Worm (Caenorhabditis elegans) whole organism, late embryonic: ENCODE results near the gene unc-82.

Source experiments
- C38D4.7 ChIP-seq: fragments of 200-800 bp; sonication (Bioruptor generic); optimal IDR thresholded peaks from 2 replicates; lab custom pipeline; 2018; ENCODE audit warnings: mild to moderate bottlenecking, missing genetic modification characterization, moderate library complexity, missing compliant biosample characterization
- F13H6.1 ChIP-seq: sonication (generic microtip); optimal IDR thresholded peaks from 2 replicates; lab custom pipeline; 2016; ENCODE audit warnings: missing genetic modification characterization, missing compliant biosample characterization
- K09A11.1 ChIP-seq: sonication (generic microtip); optimal IDR thresholded peaks from 2 replicates; lab custom pipeline; 2017; ENCODE audit warnings: antibody characterized with exemption, mild to moderate bottlenecking, missing genetic modification characterization, missing compliant biosample characterization; ENCODE audit not compliant: insufficient read depth
- T23F11.4 ChIP-seq: fragments of 200-800 bp; sonication (Bioruptor generic); optimal IDR thresholded peaks from 2 replicates; lab custom pipeline; 2018; ENCODE audit warnings: mild to moderate bottlenecking, missing genetic modification characterization, missing compliant biosample characterization
- Y22D7AL.16 ChIP-seq: sonication (generic microtip); optimal IDR thresholded peaks from 2 replicates; lab custom pipeline; 2016; ENCODE audit warnings: missing genetic modification characterization, missing compliant biosample characterization
- ceh-14 ChIP-seq: sonication (generic microtip); optimal IDR thresholded peaks from 2 replicates; lab custom pipeline; 2016; ENCODE audit warnings: missing genotype, missing genetic modification characterization, missing compliant biosample characterization
- ceh-18 ChIP-seq: sonication (generic microtip); optimal IDR thresholded peaks from 2 replicates; lab custom pipeline; 2016; ENCODE audit warnings: missing genetic modification characterization, missing compliant biosample characterization
- ceh-22 ChIP-seq: sonication (generic microtip); optimal IDR thresholded peaks from 2 replicates; lab custom pipeline; 2017; ENCODE audit warnings: missing biosample characterization, missing genetic modification characterization
- ceh-30 ChIP-seq: fragments of 150-350 bp; optimal IDR thresholded peaks from 2 replicates; lab custom pipeline; 2014; ENCODE audit warnings: missing biosample characterization, missing genetic modification characterization
- ceh-31 ChIP-seq: sonication (generic microtip); optimal IDR thresholded peaks from 2 replicates; lab custom pipeline; 2016; ENCODE audit warnings: missing genetic modification characterization, missing compliant biosample characterization
- ceh-34 ChIP-seq: sonication (generic microtip); optimal IDR thresholded peaks from 2 replicates; lab custom pipeline; 2016; ENCODE audit warnings: mild to moderate bottlenecking, missing genetic modification characterization, missing compliant biosample characterization
- ceh-6 ChIP-seq: fragments of 200-800 bp; sonication (Bioruptor generic); optimal IDR thresholded peaks from 2 replicates; lab custom pipeline; 2018; ENCODE audit warnings: mild to moderate bottlenecking, missing genetic modification characterization, missing compliant biosample characterization
- ceh-9 ChIP-seq: sonication (generic microtip); optimal IDR thresholded peaks from 2 replicates; lab custom pipeline; 2016; ENCODE audit warnings: mild to moderate bottlenecking, missing genetic modification characterization, inconsistent platforms, missing compliant biosample characterization
- che-1 ChIP-seq: sonication (generic microtip); optimal IDR thresholded peaks from 2 replicates; lab custom pipeline; 2016; ENCODE audit warnings: mild to moderate bottlenecking, missing genetic modification characterization, missing compliant biosample characterization
- dve-1 ChIP-seq: sonication (generic microtip); optimal IDR thresholded peaks from 2 replicates; lab custom pipeline; 2017; ENCODE audit warnings: antibody characterized with exemption, mild to moderate bottlenecking, missing genetic modification characterization, missing compliant biosample characterization
- elt-2 ChIP-seq: sonication (generic microtip); optimal IDR thresholded peaks from 2 replicates; lab custom pipeline; 2016; ENCODE audit warnings: missing genetic modification reagents, missing genetic modification characterization, missing compliant biosample characterization
- ets-4 ChIP-seq: sonication (generic microtip); optimal IDR thresholded peaks from 2 replicates; lab custom pipeline; 2016; ENCODE audit warnings: missing genetic modification characterization, missing compliant biosample characterization
- eyg-1 ChIP-seq: sonication (generic microtip); optimal IDR thresholded peaks from 2 replicates; lab custom pipeline; 2016; ENCODE audit warnings: missing genotype, missing genetic modification characterization, missing compliant biosample characterization
- fax-1 ChIP-seq: sonication (generic microtip); optimal IDR thresholded peaks from 2 replicates; lab custom pipeline; 2016; ENCODE audit warnings: missing genotype, missing genetic modification characterization, missing compliant biosample characterization
- fkh-10 ChIP-seq: fragments of 150-350 bp; optimal IDR thresholded peaks from 2 replicates; lab custom pipeline; 2014; ENCODE audit warnings: missing biosample characterization, missing genetic modification reagents, missing genetic modification characterization
- fkh-6 ChIP-seq: sonication (generic microtip); optimal IDR thresholded peaks from 2 replicates; lab custom pipeline; 2016; ENCODE audit warnings: missing genetic modification characterization, missing compliant biosample characterization
- gmeb-2 ChIP-seq: sonication (generic microtip); optimal IDR thresholded peaks from 2 replicates; lab custom pipeline; 2016; ENCODE audit warnings: missing genetic modification characterization, inconsistent platforms, missing compliant biosample characterization
- hlh-13 ChIP-seq: fragments of 200-800 bp; sonication (Bioruptor generic); optimal IDR thresholded peaks from 2 replicates; lab custom pipeline; 2018; ENCODE audit warnings: mild to moderate bottlenecking, missing genetic modification characterization, missing compliant biosample characterization
- hlh-30 ChIP-seq: sonication (generic microtip); optimal IDR thresholded peaks from 2 replicates; lab custom pipeline; 2017; ENCODE audit warnings: antibody characterized with exemption, missing genetic modification characterization, missing compliant biosample characterization; ENCODE audit not compliant: insufficient read depth
- hlh-6 ChIP-seq: sonication (generic microtip); optimal IDR thresholded peaks from 2 replicates; lab custom pipeline; 2016; ENCODE audit warnings: missing genotype, missing genetic modification characterization, missing compliant biosample characterization
- hlh-8 ChIP-seq: sonication (generic microtip); optimal IDR thresholded peaks from 2 replicates; lab custom pipeline; 2016; ENCODE audit warnings: missing genotype, missing genetic modification characterization, missing compliant biosample characterization
- madf-2 ChIP-seq: sonication (generic microtip); optimal IDR thresholded peaks from 2 replicates; lab custom pipeline; 2017; ENCODE audit warnings: missing genetic modification characterization, missing compliant biosample characterization
- npax-4 ChIP-seq: sonication (generic microtip); optimal IDR thresholded peaks from 2 replicates; lab custom pipeline; 2016; ENCODE audit warnings: missing genetic modification characterization, missing compliant biosample characterization
- pag-3 ChIP-seq: sonication (generic microtip); optimal IDR thresholded peaks from 2 replicates; lab custom pipeline; 2016; ENCODE audit warnings: missing compliant biosample characterization, missing genetic modification characterization, borderline replicate concordance
- pat-9 ChIP-seq: fragments of 200-800 bp; sonication (Bioruptor generic); optimal IDR thresholded peaks from 2 replicates; lab custom pipeline; 2018; ENCODE audit warnings: mild to moderate bottlenecking, missing genetic modification characterization, moderate library complexity, missing compliant biosample characterization
- pax-1 ChIP-seq: fragments of 150-350 bp; optimal IDR thresholded peaks from 2 replicates; lab custom pipeline; 2014; ENCODE audit warnings: missing biosample characterization, missing genetic modification characterization
- pha-2 ChIP-seq: sonication (generic microtip); optimal IDR thresholded peaks from 2 replicates; lab custom pipeline; 2017; ENCODE audit warnings: mild to moderate bottlenecking, missing genetic modification characterization, missing compliant biosample characterization
- pqm-1 ChIP-seq: sonication (generic microtip); optimal IDR thresholded peaks from 2 replicates; lab custom pipeline; 2016; ENCODE audit warnings: missing genetic modification characterization, missing compliant biosample characterization
- pros-1 ChIP-seq: fragments of 150-350 bp; optimal IDR thresholded peaks from 2 replicates; lab custom pipeline; 2014; ENCODE audit warnings: missing biosample characterization, missing genetic modification reagents, missing genetic modification characterization
- sox-2 ChIP-seq: fragments of 200-800 bp; sonication (Bioruptor generic); IDR thresholded peaks from 2 replicates; pipeline ENCODE4 v1.3.6; 2022; ENCODE audit warnings: missing genetic modification reagents, missing genetic modification characterization, missing compliant biosample characterization
- sox-4 ChIP-seq: sonication (generic microtip); optimal IDR thresholded peaks from 2 replicates; lab custom pipeline; 2017; ENCODE audit warnings: mild to moderate bottlenecking, missing genetic modification characterization, inconsistent platforms, missing compliant biosample characterization
- syd-9 ChIP-seq: sonication (generic microtip); optimal IDR thresholded peaks from 2 replicates; lab custom pipeline; 2016; ENCODE audit warnings: mild to moderate bottlenecking, missing genetic modification characterization, moderate library complexity, missing compliant biosample characterization
- tbx-2 ChIP-seq: sonication (generic microtip); optimal IDR thresholded peaks from 2 replicates; lab custom pipeline; 2016; ENCODE audit warnings: missing genetic modification characterization, missing compliant biosample characterization
- ttx-3 ChIP-seq: sonication (generic microtip); optimal IDR thresholded peaks from 2 replicates; lab custom pipeline; 2016; ENCODE audit warnings: missing genetic modification reagents, missing genetic modification characterization, missing compliant biosample characterization
- unc-3 ChIP-seq, 2 experiments: fragments of 200-800 bp in 1 of 2; sonication (Bioruptor generic) in 1 of 2; sonication (generic microtip) in 1 of 2; conservative IDR thresholded peaks in 1 of 2; optimal IDR thresholded peaks in 1 of 2; 2 replicates each; pipeline versions ENCODE4 v1.3.6 to Lab custom; 2016 to 2022; ENCODE audit warnings: missing compliant biosample characterization in 2 of 2, missing genetic modification characterization in 2 of 2, missing genetic modification reagents in 1 of 2
- unc-42 ChIP-seq: sonication (generic microtip); optimal IDR thresholded peaks from 2 replicates; lab custom pipeline; 2016; ENCODE audit warnings: missing genotype, missing genetic modification characterization, missing compliant biosample characterization
- zip-5 ChIP-seq: sonication (generic microtip); optimal IDR thresholded peaks from 2 replicates; lab custom pipeline; 2016; ENCODE audit warnings: missing genetic modification characterization, missing compliant biosample characterization
- ztf-16 ChIP-seq: sonication (generic microtip); optimal IDR thresholded peaks from 2 replicates; lab custom pipeline; 2017; ENCODE audit warnings: missing genetic modification characterization, missing compliant biosample characterization

unc-82 gene

ce11 chrIV:7467170-7467569 lies 42.9 kb downstream of the unc-82 start:
- TF ChIP-seq elt-2 (tag; lab: Kevin White, UChicago) (no peak), pag-3 (tag; lab: Kevin White, UChicago) (no peak), pqm-1 (tag; lab: Kevin White, UChicago) (no peak), F13H6.1 (tag; lab: Kevin White, UChicago) (no peak), Y22D7AL.16 (tag; lab: Kevin White, UChicago) (no peak), ceh-9 (tag; lab: Kevin White, UChicago) (no peak), ttx-3 (tag; lab: Kevin White, UChicago) (no peak), sox-2 (GFP tag; lab: Robert Waterston, UW) (no peak), ztf-16 (no peak), ceh-6 (no peak), gmeb-2 (tag; lab: Kevin White, UChicago) (no peak), ceh-30 (tag; lab: Kevin White, UChicago) (no peak)

ce11 chrIV:7468638-7469037 lies 44.3 kb downstream of the unc-82 start:
- TF ChIP-seq syd-9: no peak
- TF ChIP-seq ceh-9 (tag; lab: Kevin White, UChicago): no peak
- TF ChIP-seq ceh-31 (tag; lab: Kevin White, UChicago): no peak
- no peak for TF ChIP-seq hlh-30 (tag; lab: Kevin White, UChicago)
- no peak for TF ChIP-seq eyg-1
- TF ChIP-seq ttx-3 (tag; lab: Kevin White, UChicago): no peak
- no peak for TF ChIP-seq tbx-2 (tag; lab: Kevin White, UChicago)
- no peak for TF ChIP-seq T23F11.4 (GFP tag; lab: Kevin White, UChicago)
- no peak for TF ChIP-seq ceh-18 (tag; lab: Kevin White, UChicago)
- no peak for TF ChIP-seq npax-4
- TF ChIP-seq pha-2: no peak
- no peak for TF ChIP-seq C38D4.7 (GFP tag; lab: Kevin White, UChicago)
- no peak for TF ChIP-seq dve-1 (tag; lab: Kevin White, UChicago)
- no peak for TF ChIP-seq pax-1 (tag; lab: Kevin White, UChicago)

ce11 chrIV:7469782-7470413 lies 45.6 kb downstream of the unc-82 start, which contains the start of gene F55G1.7:
Gene F55G1.7 (minus strand): TSS chrIV:7469832.
- TF ChIP-seq pag-3 (tag; lab: Kevin White, UChicago) (no peak), fax-1 (tag; lab: Kevin White, UChicago) (no peak), gmeb-2 (tag; lab: Kevin White, UChicago) (no peak), ceh-14 (tag; lab: Kevin White, UChicago) (no peak), K09A11.1 (no peak), hlh-13 (no peak), pax-1 (tag; lab: Kevin White, UChicago) (no peak), sox-4 (tag; lab: Kevin White, UChicago) (no peak), ets-4 (no peak), pros-1 (tag; lab: Kevin White, UChicago) (no peak), hlh-6 (tag; lab: Kevin White, UChicago) (no peak), pat-9 (tag; lab: Kevin White, UChicago) (no peak), fkh-10 (GFP tag; lab: Kevin White, UChicago) (no peak), ceh-34 (tag; lab: Kevin White, UChicago) (no peak), hlh-8 (tag; lab: Kevin White, UChicago) (no peak), pha-2 (no peak)

ce11 chrIV:7473159-7473649 lies 48.9 kb downstream of the unc-82 start, which contains the start of the genes plk-3 and F55G1.6:
Gene plk-3 (minus strand): TSS chrIV:7473209.
Gene F55G1.6 (plus strand): TSS chrIV:7473517.
- TF ChIP-seq ceh-22 (no peak), unc-3 (GFP tag; conservative IDR thresholded peaks at IDR 0.05; lab: Robert Waterston, UW) (no peak), unc-3 (tag; optimal IDR thresholded peaks at IDR 0.05; lab: Kevin White, UChicago) (no peak), unc-42 (tag; lab: Kevin White, UChicago) (no peak), che-1 (no peak), fkh-10 (GFP tag; lab: Kevin White, UChicago) (no peak), zip-5 (tag; lab: Kevin White, UChicago) (no peak), ceh-34 (tag; lab: Kevin White, UChicago) (no peak), npax-4 (no peak), hlh-6 (tag; lab: Kevin White, UChicago) (no peak), fkh-6 (tag; lab: Kevin White, UChicago) (no peak), pqm-1 (tag; lab: Kevin White, UChicago) (no peak), madf-2 (no peak), pha-2 (no peak)
- TF ChIP-seq, all 69 proteins: peak for 0
